Fruit fly (Drosophila melanogaster): ENCODE results near the gene Nprl2.

Gene Nprl2

dm6 chrX:16884280-16884679 lies at the start of gene Nprl2, which contains the start of gene Polr3I:
Nprl2 (minus strand) TSS chrX:16884365.
Polr3I (plus strand) TSS chrX:16884581.
- no peak for TF ChIP-seq CG5180 (GFP tag; optimal IDR thresholded peaks at IDR 0.05)
- peak; percentile 26 for TF ChIP-seq Dp (GFP tag; optimal IDR thresholded peaks at IDR 0.05)
- TF ChIP-seq CHES-1-like (GFP tag; optimal IDR thresholded peaks at IDR 0.05) = no peak
- no peak for TF ChIP-seq lilli (GFP tag; optimal IDR thresholded peaks at IDR 0.05)
- TF ChIP-seq HmgZ (tag; optimal IDR thresholded peaks at IDR 0.05) = no peak
- TF ChIP-seq hbn (GFP tag; IDR thresholded peaks at IDR 0.05; ENCODE audit: partially characterized antibody) = peak; percentile 28; the same call in 1 of the 2 replicates
- TF ChIP-seq CG13624 (GFP tag; optimal IDR thresholded peaks at IDR 0.05) = no peak
- no peak for TF ChIP-seq ara (GFP tag; IDR thresholded peaks at IDR 0.05)
- TF ChIP-seq CG31388 (GFP tag; optimal IDR thresholded peaks at IDR 0.05) = no peak
- TF ChIP-seq MESR4 (GFP tag; optimal IDR thresholded peaks at IDR 0.05) = peak; percentile 48
- peak; percentile 29 for TF ChIP-seq YL-1 (GFP tag; optimal IDR thresholded peaks at IDR 0.05)
- TF ChIP-seq Chrac-16 (GFP tag; optimal IDR thresholded peaks at IDR 0.05) = no peak
- TF ChIP-seq BEAF-32 (GFP tag; optimal IDR thresholded peaks at IDR 0.05) = peak; percentile 57
- no peak for TF ChIP-seq Ptx1 (GFP tag; IDR thresholded peaks at IDR 0.05)
- TF ChIP-seq CG3065 (GFP tag; optimal IDR thresholded peaks at IDR 0.05) = no peak
- no peak for TF ChIP-seq CG8290 (GFP tag; optimal IDR thresholded peaks at IDR 0.05)
- TF ChIP-seq CG8290 (tag; optimal IDR thresholded peaks at IDR 0.05) = no peak
- TF ChIP-seq Hand (GFP tag; optimal IDR thresholded peaks at IDR 0.05) = no peak
- no peak for TF ChIP-seq CG2202 (tag; optimal IDR thresholded peaks at IDR 0.05)
- TF ChIP-seq wek (GFP tag; optimal IDR thresholded peaks at IDR 0.05) = no peak
- peak; percentile 44 for TF ChIP-seq Med (GFP tag)
- TF ChIP-seq Opbp (GFP tag; IDR thresholded peaks at IDR 0.05; ENCODE audit: partially characterized antibody) = no peak
- no peak for TF ChIP-seq ap (GFP tag; IDR thresholded peaks at IDR 0.05)
- TF ChIP-seq CG18476 (GFP tag; optimal IDR thresholded peaks at IDR 0.05) = no peak
- TF ChIP-seq wor (GFP tag; IDR thresholded peaks at IDR 0.05) = no peak
- no peak for TF ChIP-seq CG3995 (GFP tag; optimal IDR thresholded peaks at IDR 0.05)
- no peak for TF ChIP-seq CG8478 (optimal IDR thresholded peaks at IDR 0.05)
- TF ChIP-seq sd (tag; optimal IDR thresholded peaks at IDR 0.05) = no peak
- TF ChIP-seq bsh (GFP tag; optimal IDR thresholded peaks at IDR 0.05) = no peak
- peak; percentile 58 for TF ChIP-seq CG9797 (GFP tag; optimal IDR thresholded peaks at IDR 0.05)
- TF ChIP-seq CG16815 (GFP tag; optimal IDR thresholded peaks at IDR 0.05) = no peak
- TF ChIP-seq CG17802 (tag; optimal IDR thresholded peaks at IDR 0.05) = no peak
- TF ChIP-seq da (GFP tag; optimal IDR thresholded peaks at IDR 0.05) = no peak
- TF ChIP-seq H2.0 (GFP tag; IDR thresholded peaks at IDR 0.05) = no peak
- 0 out of 3 replicates have a peak, but pooled peaks have one; percentile 18 for TF ChIP-seq Doc3 (GFP tag; IDR thresholded peaks at IDR 0.05; ENCODE audit: partially characterized antibody)
- no peak for TF ChIP-seq CG11093 (GFP tag; IDR thresholded peaks at IDR 0.05)
- no peak for TF ChIP-seq disco-r (GFP tag; optimal IDR thresholded peaks at IDR 0.05)
- TF ChIP-seq PHDP (tag; optimal IDR thresholded peaks at IDR 0.05) = no peak
- no peak for TF ChIP-seq otp (GFP tag; IDR thresholded peaks at IDR 0.05)
- TF ChIP-seq CG3838 (GFP tag; optimal IDR thresholded peaks at IDR 0.05) = no peak
- TF ChIP-seq Pdp1 (GFP tag; optimal IDR thresholded peaks at IDR 0.05) = no peak
- peak; percentile 72 for TF ChIP-seq gfzf (GFP tag; optimal IDR thresholded peaks at IDR 0.05)
- peak; percentile 39 for TF ChIP-seq MBD-R2 (GFP tag; IDR thresholded peaks at IDR 0.05)
- no peak for TF ChIP-seq CG10959 (GFP tag; IDR thresholded peaks at IDR 0.05)
- no peak for TF ChIP-seq CG16863 (GFP tag; optimal IDR thresholded peaks at IDR 0.05)
- TF ChIP-seq CG6683 (GFP tag; optimal IDR thresholded peaks at IDR 0.05) = no peak
- no peak for TF ChIP-seq mirr (GFP tag; optimal IDR thresholded peaks at IDR 0.05)
- no peak for TF ChIP-seq CG16779 (GFP tag; IDR thresholded peaks at IDR 0.05)
- no peak for TF ChIP-seq CG10462 (GFP tag; optimal IDR thresholded peaks at IDR 0.05)
- peak; percentile 65 for TF ChIP-seq CG13287 (GFP tag; IDR thresholded peaks at IDR 0.05; ENCODE audit: partially characterized antibody)
- TF ChIP-seq CG4617 (GFP tag; optimal IDR thresholded peaks at IDR 0.05; ENCODE audit: borderline replicate concordance) = peak; percentile 7
